Worm (Caenorhabditis elegans) whole organism, mixed stage, embryonic: ENCODE data around the gene clec-84.

Experiments
- bed-3 ChIP-seq: fragments of 200-800 bp; sonication (Bioruptor generic); optimal IDR thresholded peaks from 3 replicates; lab custom pipeline; 2018; ENCODE audit warnings: mild to moderate bottlenecking, missing genetic modification characterization, moderate library complexity, missing compliant biosample characterization
- ceh-43 ChIP-seq: fragments of 200-800 bp; sonication (Bioruptor generic); optimal IDR thresholded peaks from 2 replicates; lab custom pipeline; 2018; ENCODE audit warnings: mild to moderate bottlenecking, missing genetic modification characterization, moderate library complexity, missing compliant biosample characterization
- ceh-83 ChIP-seq: fragments of 200-800 bp; sonication (Bioruptor generic); optimal IDR thresholded peaks from 2 replicates; lab custom pipeline; 2018; ENCODE audit warnings: mild to moderate bottlenecking, missing genetic modification characterization, missing compliant biosample characterization
- elt-3 ChIP-seq: fragments of 150-350 bp; optimal IDR thresholded peaks from 2 replicates; lab custom pipeline; 2014; ENCODE audit warnings: missing biosample characterization, missing genetic modification characterization
- lin-13 ChIP-seq: fragments of 150-350 bp; optimal IDR thresholded peaks from 2 replicates; lab custom pipeline; 2014; ENCODE audit warnings: missing biosample characterization, missing genetic modification characterization
- mep-1 ChIP-seq: fragments of 150-350 bp; optimal IDR thresholded peaks from 2 replicates; lab custom pipeline; 2017; ENCODE audit warnings: missing biosample characterization, missing genetic modification reagents, missing genetic modification characterization, inconsistent platforms
- mls-2 ChIP-seq: sonication (generic microtip); optimal IDR thresholded peaks from 2 replicates; lab custom pipeline; 2016; ENCODE audit warnings: mild to moderate bottlenecking, missing genetic modification characterization, moderate library complexity, missing compliant biosample characterization
- nhr-28 ChIP-seq: fragments of 150-350 bp; optimal IDR thresholded peaks from 2 replicates; lab custom pipeline; 2014; ENCODE audit warnings: missing biosample characterization, missing genetic modification characterization
- unc-62 ChIP-seq: fragments of 150-350 bp; optimal IDR thresholded peaks from 2 replicates; lab custom pipeline; 2014; ENCODE audit warnings: missing biosample characterization, missing genetic modification reagents, missing genetic modification characterization

DNA sequence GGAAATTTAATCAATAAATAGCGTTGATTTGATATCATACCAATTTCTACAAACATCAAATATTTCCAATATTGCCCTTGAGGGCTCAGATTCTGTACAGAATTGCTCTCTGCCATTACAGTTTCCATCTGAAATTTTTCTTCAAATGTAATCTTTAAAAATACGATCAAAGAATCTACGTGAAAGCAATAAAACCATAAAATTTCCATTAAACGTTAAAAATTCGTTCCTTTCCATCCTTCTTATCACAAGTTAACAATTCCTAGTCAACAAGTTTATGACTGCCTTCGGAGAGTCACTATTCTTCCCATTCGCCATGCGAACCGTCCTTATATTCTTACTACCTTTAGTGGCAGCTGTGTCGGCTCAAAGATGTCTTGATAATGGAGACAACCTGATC is 6.9 kb upstream of the clec-84 start, which contains the start of gene clec-82:
- TF ChIP-seq ceh-83 = no peak
- TF ChIP-seq nhr-28 (tag; lab: Kevin White, UChicago) = no peak
- no peak for TF ChIP-seq unc-62
- TF ChIP-seq mls-2 (tag; lab: Kevin White, UChicago) = no peak
- TF ChIP-seq lin-13 = no peak
- TF ChIP-seq bed-3 (GFP tag; lab: Kevin White, UChicago) = no peak
- no peak for TF ChIP-seq ceh-43 (GFP tag; lab: Kevin White, UChicago)
- TF ChIP-seq elt-3 (tag; lab: Kevin White, UChicago) = no peak
- TF ChIP-seq mep-1 = no peak
